Fruit fly (Drosophila melanogaster) whole organism, embryonic: ENCODE measurements around the gene CG1136.

Experiments used
- ATbp ChIP-seq: fragments of 200-800 bp; sonication (Bioruptor generic); optimal IDR thresholded peaks from 2 replicates; lab custom pipeline; 2017; ENCODE audit warnings: missing biosample characterization, mild to moderate bottlenecking, missing genetic modification characterization, missing genetic modification reagents
- Aef1 ChIP-seq: fragments of 200-800 bp; sonication (Bioruptor generic); IDR thresholded peaks from 3 replicates; pipeline ENCODE4 v1.3.6; 2022; ENCODE audit warnings: missing biosample characterization, missing genetic modification characterization
- Atf-2 ChIP-seq: fragments of 200-800 bp; sonication (Bioruptor generic); optimal IDR thresholded peaks from 2 replicates; lab custom pipeline; 2016; ENCODE audit warnings: missing biosample characterization, missing genetic modification characterization
- CG1233 ChIP-seq: fragments of 200-800 bp; sonication (Bioruptor generic); optimal IDR thresholded peaks from 4 replicates; lab custom pipeline; 2018; ENCODE audit warnings: missing biosample characterization, mild to moderate bottlenecking, missing genetic modification characterization
- CG13424 ChIP-seq: fragments of 200-800 bp; sonication (Bioruptor generic); optimal IDR thresholded peaks from 2 replicates; lab custom pipeline; 2019; ENCODE audit warnings: missing biosample characterization, mild to moderate bottlenecking, missing genetic modification characterization, moderate library complexity
- CG1602 ChIP-seq: fragments of 200-800 bp; sonication (Bioruptor generic); optimal IDR thresholded peaks from 3 replicates; lab custom pipeline; 2016; ENCODE audit warnings: missing biosample characterization, missing genetic modification characterization
- CG16815 ChIP-seq: fragments of 200-800 bp; sonication (Bioruptor generic); optimal IDR thresholded peaks from 3 replicates; lab custom pipeline; 2017; ENCODE audit warnings: missing biosample characterization, mild to moderate bottlenecking, missing genetic modification characterization
- CG18262 ChIP-seq: fragments of 200-800 bp; optimal IDR thresholded peaks from 3 replicates; lab custom pipeline; 2019; ENCODE audit warnings: missing biosample characterization, mild to moderate bottlenecking, missing genetic modification characterization, moderate library complexity
- CG18619 ChIP-seq: fragments of 200-800 bp; sonication (Bioruptor generic); optimal IDR thresholded peaks from 3 replicates; lab custom pipeline; 2017; ENCODE audit warnings: missing biosample characterization, mild to moderate bottlenecking, missing genetic modification characterization
- CG2678 ChIP-seq: fragments of 200-800 bp; sonication (Bioruptor generic); optimal IDR thresholded peaks from 3 replicates; lab custom pipeline; 2019; ENCODE audit warnings: missing biosample characterization, mild to moderate bottlenecking, missing genetic modification characterization, moderate library complexity
- CG30403 ChIP-seq: fragments of 200-800 bp; sonication (Bioruptor generic); optimal IDR thresholded peaks from 3 replicates; lab custom pipeline; 2016; ENCODE audit warnings: missing biosample characterization, missing genetic modification characterization
- CG32532 ChIP-seq: fragments of 200-800 bp; sonication (Bioruptor generic); IDR thresholded peaks from 2 replicates; pipeline ENCODE4 v1.3.6; 2022; ENCODE audit warnings: missing biosample characterization, missing genetic modification characterization
- CG3281 ChIP-seq: fragments of 200-800 bp; sonication (Bioruptor generic); optimal IDR thresholded peaks from 3 replicates; lab custom pipeline; 2017; ENCODE audit warnings: missing biosample characterization, mild to moderate bottlenecking, missing genetic modification characterization
- CG33557 ChIP-seq: fragments of 200-800 bp; sonication (Bioruptor generic); optimal IDR thresholded peaks from 2 replicates; lab custom pipeline; 2019; ENCODE audit warnings: missing biosample characterization, mild to moderate bottlenecking, missing genetic modification characterization, moderate library complexity
- CG34376 ChIP-seq: fragments of 200-800 bp; sonication (Bioruptor generic); optimal IDR thresholded peaks from 2 replicates; lab custom pipeline; 2018; ENCODE audit warnings: missing biosample characterization, mild to moderate bottlenecking, missing genetic modification characterization
- CG34422 ChIP-seq: fragments of 200-800 bp; sonication (Bioruptor generic); IDR thresholded peaks from 3 replicates; pipeline ENCODE4 v1.3.6; 2022; ENCODE audit warnings: missing biosample characterization, missing genetic modification characterization
- CG6854 ChIP-seq: fragments of 200-800 bp; sonication (Bioruptor generic); optimal IDR thresholded peaks from 3 replicates; lab custom pipeline; 2017; ENCODE audit warnings: missing biosample characterization, mild to moderate bottlenecking, missing genetic modification characterization
- CG7357 ChIP-seq: fragments of 200-800 bp; sonication (Bioruptor generic); IDR thresholded peaks from 3 replicates; pipeline ENCODE4 v1.3.6; 2022; ENCODE audit warnings: missing biosample characterization, missing genetic modification characterization
- CG8765 ChIP-seq: fragments of 200-800 bp; sonication (Bioruptor generic); IDR thresholded peaks from 2 replicates; pipeline ENCODE4 v1.3.6; 2022; ENCODE audit warnings: missing biosample characterization, missing genetic modification characterization
- CoRest ChIP-seq: fragments of 200-800 bp; sonication (Bioruptor generic); optimal IDR thresholded peaks from 3 replicates; lab custom pipeline; 2018; ENCODE audit warnings: missing biosample characterization, mild to moderate bottlenecking, missing genetic modification characterization, moderate library complexity
- Dip2 ChIP-seq: fragments of 200-800 bp; sonication (Bioruptor generic); IDR thresholded peaks from 2 replicates; pipeline ENCODE4 v1.3.6; 2022; ENCODE audit warnings: missing biosample characterization, missing genetic modification characterization
- Elba2 ChIP-seq: fragments of 200-800 bp; sonication (Bioruptor generic); optimal IDR thresholded peaks from 3 replicates; lab custom pipeline; 2016; ENCODE audit warnings: missing biosample characterization, missing genetic modification characterization
- HLH4C ChIP-seq: fragments of 200-800 bp; sonication (Bioruptor generic); IDR thresholded peaks from 3 replicates; pipeline ENCODE4 v1.3.6; 2022; ENCODE audit warnings: missing biosample characterization, missing genetic modification characterization; ENCODE audit not compliant: partially characterized antibody
- Kr ChIP-seq: fragments of 200-800 bp; sonication (Bioruptor generic); optimal IDR thresholded peaks from 2 replicates; lab custom pipeline; 2017; ENCODE audit warnings: missing biosample characterization, mild to moderate bottlenecking, missing genetic modification characterization
- Max ChIP-seq: fragments of 200-800 bp; sonication (Bioruptor generic); optimal IDR thresholded peaks from 2 replicates; lab custom pipeline; 2016; ENCODE audit warnings: missing biosample characterization, mild to moderate bottlenecking, missing genetic modification characterization
- Myb ChIP-seq: fragments of 200-800 bp; sonication (Bioruptor generic); optimal IDR thresholded peaks from 2 replicates; lab custom pipeline; 2016; ENCODE audit warnings: missing biosample characterization, missing genetic modification characterization
- Nf-YA ChIP-seq: fragments of 200-800 bp; sonication (Bioruptor generic); IDR thresholded peaks from 2 replicates; pipeline ENCODE4 v1.3.6; 2022; ENCODE audit warnings: missing biosample characterization, missing genetic modification characterization
- Rfx ChIP-seq: fragments of 200-800 bp; sonication (Bioruptor generic); IDR thresholded peaks from 2 replicates; pipeline ENCODE4 v1.3.6; 2022; ENCODE audit warnings: missing biosample characterization, missing genetic modification characterization
- Sox102F ChIP-seq: fragments of 200-800 bp; sonication (Bioruptor generic); optimal IDR thresholded peaks from 2 replicates; lab custom pipeline; 2018; ENCODE audit warnings: missing biosample characterization, mild to moderate bottlenecking, missing genetic modification characterization, moderate library complexity
- Sry-β ChIP-seq: fragments of 200-800 bp; sonication (Bioruptor generic); optimal IDR thresholded peaks from 2 replicates; lab custom pipeline; 2018; ENCODE audit warnings: missing biosample characterization, mild to moderate bottlenecking, missing genetic modification characterization, moderate library complexity
- TFAM ChIP-seq: fragments of 200-800 bp; sonication (Bioruptor generic); optimal IDR thresholded peaks from 2 replicates; lab custom pipeline; 2017; ENCODE audit warnings: missing biosample characterization, missing genetic modification characterization, inconsistent platforms
- Usf ChIP-seq: fragments of 200-800 bp; sonication (Bioruptor generic); optimal IDR thresholded peaks from 2 replicates; lab custom pipeline; 2017; ENCODE audit warnings: missing genotype, missing biosample characterization, missing genetic modification characterization
- ara ChIP-seq: fragments of 200-800 bp; sonication (Bioruptor generic); IDR thresholded peaks from 2 replicates; pipeline ENCODE4 v1.3.6; 2022; ENCODE audit warnings: missing biosample characterization, missing genetic modification characterization
- cg ChIP-seq: fragments of 200-800 bp; sonication (Bioruptor generic); optimal IDR thresholded peaks from 3 replicates; lab custom pipeline; 2019; ENCODE audit warnings: missing biosample characterization, mild to moderate bottlenecking, missing genetic modification characterization, moderate library complexity
- cwo ChIP-seq: fragments of 200-800 bp; sonication (Bioruptor generic); optimal IDR thresholded peaks from 3 replicates; lab custom pipeline; 2017; ENCODE audit warnings: missing biosample characterization, missing genetic modification characterization, mild to moderate bottlenecking, moderate library complexity, missing genetic modification reagents
- fd64A ChIP-seq: fragments of 200-800 bp; sonication (Bioruptor generic); optimal IDR thresholded peaks from 3 replicates; lab custom pipeline; 2018; ENCODE audit warnings: missing biosample characterization, mild to moderate bottlenecking, missing genetic modification characterization
- gce ChIP-seq: fragments of 200-800 bp; sonication (Bioruptor generic); IDR thresholded peaks from 3 replicates; pipeline ENCODE4 v1.3.6; 2022; ENCODE audit warnings: missing biosample characterization, missing genetic modification characterization
- h ChIP-seq: fragments of >200 bp; optimal IDR thresholded peaks from 2 replicates; lab custom pipeline; 2017
- lmd ChIP-seq: fragments of 200-800 bp; sonication (Bioruptor generic); IDR thresholded peaks from 2 replicates; pipeline ENCODE4 v1.3.6; 2022; ENCODE audit warnings: missing biosample characterization, missing genetic modification characterization
- lola ChIP-seq, 3 experiments: fragments of >200 bp in 2 of 3; fragments of 200-800 bp in 1 of 3; sonication (Bioruptor generic) in 1 of 3; optimal IDR thresholded peaks; 2 replicates each; lab custom pipeline; 2017 to 2019; ENCODE audit warnings: missing biosample characterization in 3 of 3, missing genetic modification characterization in 3 of 3, mild to moderate bottlenecking in 1 of 3, moderate library complexity in 1 of 3
- pan ChIP-seq, 4 experiments: fragments of >200 bp in 3 of 4; fragments of 200-800 bp in 1 of 4; sonication (Bioruptor generic) in 1 of 4; optimal IDR thresholded peaks in 3 of 4; IDR thresholded peaks in 1 of 4; 2 replicates each; pipeline versions ENCODE4 v1.3.6 to Lab custom; 2017 to 2022; ENCODE audit warnings: missing biosample characterization in 2 of 4, missing genetic modification characterization in 2 of 4, mixed read lengths in 1 of 4
- pho ChIP-seq: fragments of 200-800 bp; sonication (Bioruptor generic); optimal IDR thresholded peaks from 2 replicates; lab custom pipeline; 2016; ENCODE audit warnings: missing biosample characterization, missing genetic modification characterization
- phol ChIP-seq: fragments of 200-800 bp; sonication (Bioruptor generic); optimal IDR thresholded peaks from 3 replicates; lab custom pipeline; 2018; ENCODE audit warnings: missing biosample characterization, mild to moderate bottlenecking, missing genetic modification characterization, moderate library complexity
- sens-2 ChIP-seq: fragments of 200-800 bp; sonication (Bioruptor generic); IDR thresholded peaks from 2 replicates; pipeline ENCODE4 v1.3.6; 2022; ENCODE audit warnings: missing biosample characterization, missing genetic modification characterization
- sima ChIP-seq: fragments of 200-800 bp; sonication (Bioruptor generic); optimal IDR thresholded peaks from 2 replicates; lab custom pipeline; 2016; ENCODE audit warnings: missing biosample characterization, missing genetic modification characterization
- sr ChIP-seq: fragments of 200-800 bp; sonication (Bioruptor generic); IDR thresholded peaks from 3 replicates; pipeline ENCODE4 v1.3.6; 2022; ENCODE audit warnings: missing biosample characterization, missing genetic modification characterization
- tin ChIP-seq: fragments of 200-800 bp; sonication (Bioruptor generic); optimal IDR thresholded peaks from 3 replicates; lab custom pipeline; 2016; ENCODE audit warnings: missing biosample characterization, missing genetic modification characterization
- twi ChIP-seq: fragments of 200-800 bp; optimal IDR thresholded peaks from 2 replicates; lab custom pipeline; 2019; ENCODE audit warnings: missing biosample characterization, mild to moderate bottlenecking, missing genetic modification characterization, moderate library complexity
- zen2 ChIP-seq: fragments of 200-800 bp; sonication (Bioruptor generic); IDR thresholded peaks from 3 replicates; pipeline ENCODE4 v1.3.6; 2022; ENCODE audit warnings: missing biosample characterization, missing genetic modification characterization; ENCODE audit not compliant: partially characterized antibody

The CG1136 gene

dm6 chr3L:4040247-4040925 is 6.0 kb upstream of the CG1136 start, which contains the start of the genes CG11593 and Rcd5 (continued):
- TF ChIP-seq pan (optimal IDR thresholded peaks at IDR 0.05; lab: Kevin White, UChicago) = no peak
- peak in 1 of 2 experiments; percentile 81 for TF ChIP-seq pan (GFP tag; optimal IDR thresholded peaks at IDR 0.05 in 1 of 2, IDR thresholded peaks at IDR 0.05 in 1 of 2)
- no peak for TF ChIP-seq h (lab: Kevin White, UChicago)
- peak; percentile 76 for TF ChIP-seq CG30403
- peak; percentile 50 for TF ChIP-seq Usf (GFP tag; lab: Kevin White, UChicago)
- TF ChIP-seq cg (GFP tag; lab: Kevin White, UChicago) = peak; percentile 72
- no peak for TF ChIP-seq CG33557 (GFP tag; lab: Kevin White, UChicago)
- peak; percentile 81 for TF ChIP-seq lmd (GFP tag; lab: Robert Waterston, UW)
- TF ChIP-seq sens-2 (GFP tag; lab: Robert Waterston, UW) = no peak
- TF ChIP-seq fd64A (GFP tag; lab: Kevin White, UChicago) = no peak
- TF ChIP-seq Dip2 = no peak
- TF ChIP-seq Aef1 = peak; percentile 90
- TF ChIP-seq CG34422 (GFP tag; lab: Robert Waterston, UW) = peak; percentile 91
- peak; percentile 89 for TF ChIP-seq Rfx
- TF ChIP-seq CG1602 (GFP tag; lab: Kevin White, UChicago) = peak; percentile 72
- peak; percentile 8 for TF ChIP-seq CG1233 (GFP tag; lab: Kevin White, UChicago)
- TF ChIP-seq Myb = no peak
- TF ChIP-seq Kr = no peak
- no peak for TF ChIP-seq CG3281 (GFP tag; lab: Kevin White, UChicago)
- TF ChIP-seq ATbp (GFP tag; lab: Kevin White, UChicago) = no peak
- TF ChIP-seq gce (GFP tag; lab: Robert Waterston, UW) = no peak
- no peak for TF ChIP-seq cwo (GFP tag; lab: Kevin White, UChicago)
- TF ChIP-seq CG16815 (GFP tag; lab: Kevin White, UChicago) = peak; percentile 48
- TF ChIP-seq zen2 (GFP tag; lab: Robert Waterston, UW) = no peak
- TF ChIP-seq CG6854 = no peak
- TF ChIP-seq Nf-YA = peak; percentile 41; the same call in 1 of the 2 replicates
- TF ChIP-seq sima (GFP tag; lab: Kevin White, UChicago) = no peak
- peak; percentile 45; the same call in 1 of the 3 replicates for TF ChIP-seq HLH4C (GFP tag; lab: Robert Waterston, UW)
- TF ChIP-seq CG18619 (GFP tag; lab: Kevin White, UChicago) = peak; percentile 64
- no peak for TF ChIP-seq TFAM
- TF ChIP-seq CG7357 (GFP tag; lab: Robert Waterston, UW) = peak; percentile 77
- TF ChIP-seq Elba2 (GFP tag; lab: Kevin White, UChicago) = peak; percentile 41
- TF ChIP-seq Sry-β (GFP tag; lab: Kevin White, UChicago) = peak; percentile 36
- peak; percentile 61 for TF ChIP-seq tin (GFP tag; lab: Kevin White, UChicago)
- TF ChIP-seq CG18262 (tag; lab: Kevin White, UChicago) = no peak
- peak; percentile 67 for TF ChIP-seq Max (GFP tag; lab: Kevin White, UChicago)
- TF ChIP-seq CG13424 = peak; percentile 69
- TF ChIP-seq CG32532 = peak; percentile 87
- no peak for TF ChIP-seq lola (GFP tag; optimal IDR thresholded peaks at IDR 0.05; lab: Kevin White, UChicago)
- peak; percentile 87 for TF ChIP-seq phol (tag; lab: Kevin White, UChicago)
- peak; percentile 65 for TF ChIP-seq Sox102F (GFP tag; lab: Kevin White, UChicago)
- TF ChIP-seq Atf-2 = no peak
- TF ChIP-seq sr (GFP tag; lab: Robert Waterston, UW) = peak; percentile 54; the same call in 1 of the 3 replicates
- peak; percentile 83 for TF ChIP-seq CoRest (tag; lab: Kevin White, UChicago)
- peak; percentile 25 for TF ChIP-seq pho
- TF ChIP-seq CG34376 (GFP tag; lab: Kevin White, UChicago) = peak; percentile 8
- TF ChIP-seq CG8765 (GFP tag; lab: Robert Waterston, UW) = peak; percentile 75; the same call in 1 of the 2 replicates
- peak; percentile 73 for TF ChIP-seq ara (GFP tag; lab: Robert Waterston, UW)
- TF ChIP-seq CG2678 (tag; lab: Kevin White, UChicago) = no peak
- TF ChIP-seq twi = no peak
